Worm (Caenorhabditis elegans) whole organism, young adult: Measurements from ENCODE around the gene ZK1290.7.
A peak's percentile ranks its signal among the peaks of the same experiment; 100 is the strongest.

Experiments used
- B0035.1 ChIP-seq: sonication (generic microtip); optimal IDR thresholded peaks from 2 replicates; lab custom pipeline; 2016; ENCODE audit warnings: missing genetic modification characterization, mild to moderate bottlenecking, missing compliant biosample characterization, missing genotype, missing genetic modification reagents
- B0336.3 ChIP-seq: fragments of 200-800 bp; sonication (Bioruptor generic); IDR thresholded peaks from 2 replicates; pipeline ENCODE4 v1.3.6; 2022; ENCODE audit warnings: missing genetic modification characterization, missing compliant biosample characterization
- C06A6.2 ChIP-seq: fragments of 200-800 bp; sonication (Bioruptor generic); conservative IDR thresholded peaks from 2 replicates; pipeline ENCODE4 v1.3.6; 2022; ENCODE audit warnings: missing genetic modification characterization, missing compliant biosample characterization
- F10E7.11 ChIP-seq: sonication (generic microtip); optimal IDR thresholded peaks from 2 replicates; lab custom pipeline; 2017; ENCODE audit warnings: mild to moderate bottlenecking, missing genetic modification characterization, moderate library complexity, missing compliant biosample characterization
- F33H1.4 ChIP-seq: fragments of 200-800 bp; sonication (Bioruptor generic); IDR thresholded peaks from 2 replicates; pipeline ENCODE4 v1.3.6; 2022; ENCODE audit warnings: missing genetic modification reagents, missing genetic modification characterization, missing compliant biosample characterization
- F37B4.10 ChIP-seq: fragments of 200-800 bp; sonication (Bioruptor generic); IDR thresholded peaks from 2 replicates; pipeline ENCODE4 v1.3.6; 2022; ENCODE audit warnings: missing genetic modification characterization, missing compliant biosample characterization
- F52B5.7 ChIP-seq: sonication (generic microtip); optimal IDR thresholded peaks from 2 replicates; lab custom pipeline; 2016; ENCODE audit warnings: mild to moderate bottlenecking, missing genetic modification characterization, missing compliant biosample characterization
- K11D2.4 ChIP-seq: fragments of 200-800 bp; sonication (Bioruptor generic); IDR thresholded peaks from 2 replicates; pipeline ENCODE4 v1.3.6; 2022; ENCODE audit warnings: missing genetic modification reagents, missing genetic modification characterization, missing compliant biosample characterization
- Y53F4B.3 ChIP-seq: fragments of 200-800 bp; sonication (Bioruptor generic); IDR thresholded peaks from 2 replicates; pipeline ENCODE4 v1.3.6; 2022; ENCODE audit warnings: missing genetic modification reagents, missing genetic modification characterization, missing compliant biosample characterization
- Y53G8AR.9 ChIP-seq: fragments of 200-800 bp; sonication (Bioruptor generic); conservative IDR thresholded peaks from 2 replicates; pipeline ENCODE4 v1.3.6; 2022; ENCODE audit warnings: missing genetic modification reagents, missing genetic modification characterization, missing compliant biosample characterization
- Y56A3A.18 ChIP-seq: fragments of 200-800 bp; sonication (Bioruptor generic); IDR thresholded peaks from 2 replicates; pipeline ENCODE4 v1.3.6; 2022; ENCODE audit warnings: missing genetic modification reagents, missing genetic modification characterization, missing compliant biosample characterization
- Y79H2A.3 ChIP-seq: fragments of 200-800 bp; sonication (Bioruptor generic); conservative IDR thresholded peaks from 2 replicates; pipeline ENCODE4 v1.3.6; 2022; ENCODE audit warnings: missing genetic modification reagents, missing genetic modification characterization, missing compliant biosample characterization
- ZK185.1 ChIP-seq: sonication (generic microtip); optimal IDR thresholded peaks from 2 replicates; lab custom pipeline; 2016; ENCODE audit warnings: mild to moderate bottlenecking, missing genetic modification characterization, missing compliant biosample characterization; ENCODE audit not compliant: poor library complexity, severe bottlenecking
- athp-1 ChIP-seq: sonication (generic microtip); optimal IDR thresholded peaks from 2 replicates; lab custom pipeline; 2017; ENCODE audit warnings: mild to moderate bottlenecking, missing genetic modification characterization, missing compliant biosample characterization
- attf-5 ChIP-seq: fragments of 200-800 bp; sonication (Bioruptor generic); optimal IDR thresholded peaks from 2 replicates; lab custom pipeline; 2018; ENCODE audit warnings: mild to moderate bottlenecking, missing genetic modification characterization, missing compliant biosample characterization
- bed-1 ChIP-seq: fragments of 200-800 bp; sonication (Bioruptor generic); IDR thresholded peaks from 2 replicates; pipeline ENCODE4 v1.3.6; 2022; ENCODE audit warnings: missing genetic modification reagents, missing genetic modification characterization, missing compliant biosample characterization
- cebp-2 ChIP-seq: fragments of 200-800 bp; sonication (Bioruptor generic); IDR thresholded peaks from 2 replicates; pipeline ENCODE4 v1.3.6; 2022; ENCODE audit warnings: missing genetic modification characterization, missing compliant biosample characterization
- ceh-58 ChIP-seq: fragments of 200-800 bp; sonication (Bioruptor generic); IDR thresholded peaks from 2 replicates; pipeline ENCODE4 v1.3.6; 2022; ENCODE audit warnings: missing genetic modification characterization, missing compliant biosample characterization
- die-1 ChIP-seq: sonication (generic microtip); optimal IDR thresholded peaks from 2 replicates; lab custom pipeline; 2016; ENCODE audit warnings: missing genotype, mild to moderate bottlenecking, missing genetic modification characterization, missing compliant biosample characterization
- dpl-1 ChIP-seq: fragments of 150-350 bp; optimal IDR thresholded peaks from 2 replicates; lab custom pipeline; 2014; ENCODE audit warnings: missing biosample characterization, missing genetic modification reagents, missing genetic modification characterization
- egl-18 ChIP-seq: fragments of 200-800 bp; sonication (Bioruptor generic); IDR thresholded peaks from 2 replicates; pipeline ENCODE4 v1.3.6; 2022; ENCODE audit warnings: missing genetic modification reagents, missing genetic modification characterization, missing compliant biosample characterization
- egrh-3 ChIP-seq: fragments of 200-800 bp; sonication (Bioruptor generic); IDR thresholded peaks from 2 replicates; pipeline ENCODE4 v1.3.6; 2022; ENCODE audit warnings: missing genetic modification reagents, missing genetic modification characterization, missing compliant biosample characterization
- ekl-4 ChIP-seq: fragments of 200-800 bp; sonication (Bioruptor generic); IDR thresholded peaks from 2 replicates; pipeline ENCODE4 v1.3.6; 2022; ENCODE audit warnings: missing genetic modification reagents, missing genetic modification characterization, missing compliant biosample characterization
- hmg-20 ChIP-seq: fragments of 200-800 bp; sonication (Bioruptor generic); IDR thresholded peaks from 2 replicates; pipeline ENCODE4 v1.3.6; 2022; ENCODE audit warnings: missing genetic modification reagents, missing genetic modification characterization, missing compliant biosample characterization
- let-526 ChIP-seq: fragments of 200-800 bp; sonication (Bioruptor generic); IDR thresholded peaks from 2 replicates; pipeline ENCODE4 v1.3.6; 2022; ENCODE audit warnings: missing genetic modification reagents, missing genetic modification characterization, missing compliant biosample characterization
- lin-40 ChIP-seq: sonication (generic microtip); optimal IDR thresholded peaks from 2 replicates; lab custom pipeline; 2016; ENCODE audit warnings: missing genetic modification characterization, mild to moderate bottlenecking, missing compliant biosample characterization, missing genotype, missing genetic modification reagents
- lsl-1 ChIP-seq: fragments of 200-800 bp; sonication (Bioruptor generic); optimal IDR thresholded peaks from 2 replicates; lab custom pipeline; 2018; ENCODE audit warnings: mild to moderate bottlenecking, missing genetic modification characterization, moderate library complexity, missing compliant biosample characterization
- madf-10 ChIP-seq: sonication (generic microtip); optimal IDR thresholded peaks from 2 replicates; lab custom pipeline; 2016; ENCODE audit warnings: mild to moderate bottlenecking, missing genetic modification characterization, missing compliant biosample characterization
- madf-3 ChIP-seq: fragments of 200-800 bp; sonication (Bioruptor generic); IDR thresholded peaks from 2 replicates; pipeline ENCODE4 v1.3.6; 2022; ENCODE audit warnings: missing genetic modification reagents, missing genetic modification characterization, missing compliant biosample characterization
- mcd-1 ChIP-seq: fragments of 200-800 bp; sonication (Bioruptor generic); IDR thresholded peaks from 2 replicates; pipeline ENCODE4 v1.3.6; 2022; ENCODE audit warnings: missing genetic modification reagents, missing genetic modification characterization, missing compliant biosample characterization
- nfyb-1 ChIP-seq: fragments of 200-800 bp; sonication (Bioruptor generic); IDR thresholded peaks from 2 replicates; pipeline ENCODE4 v1.3.6; 2022; ENCODE audit warnings: missing genetic modification reagents, missing genetic modification characterization, missing compliant biosample characterization
- nhr-179 ChIP-seq: sonication (generic microtip); optimal IDR thresholded peaks from 2 replicates; lab custom pipeline; 2016; ENCODE audit warnings: mild to moderate bottlenecking, missing genetic modification characterization, missing compliant biosample characterization
- nhr-90 ChIP-seq: sonication (generic microtip); optimal IDR thresholded peaks from 2 replicates; lab custom pipeline; 2016; ENCODE audit warnings: missing genotype, mild to moderate bottlenecking, missing genetic modification characterization, missing compliant biosample characterization
- pbrm-1 ChIP-seq: fragments of 200-800 bp; sonication (Bioruptor generic); IDR thresholded peaks from 2 replicates; pipeline ENCODE4 v1.3.6; 2022; ENCODE audit warnings: missing genetic modification reagents, missing genetic modification characterization, missing compliant biosample characterization
- rec-8 ChIP-seq, 2 experiments: sonication (generic microtip); optimal IDR thresholded peaks; 2 replicates each; lab custom pipeline; 2016; ENCODE audit warnings: mild to moderate bottlenecking in 2 of 2, missing genetic modification characterization in 2 of 2, missing genetic modification reagents in 2 of 2, missing genotype in 2 of 2, missing biosample characterization in 1 of 2, missing compliant biosample characterization in 1 of 2, moderate library complexity in 1 of 2
- rpc-1 ChIP-seq, 2 experiments: fragments of 150-350 bp in 1 of 2; sonication (generic microtip) in 1 of 2; optimal IDR thresholded peaks; 2 replicates each; lab custom pipeline; 2014 to 2018; ENCODE audit warnings: missing biosample characterization in 1 of 2, missing genetic modification characterization in 1 of 2, missing genetic modification reagents in 1 of 2, missing genotype in 1 of 2
- sptf-2 ChIP-seq: fragments of 200-800 bp; sonication (Bioruptor generic); optimal IDR thresholded peaks from 2 replicates; lab custom pipeline; 2018; ENCODE audit warnings: mild to moderate bottlenecking, missing genetic modification characterization, missing compliant biosample characterization
- tbp1 ChIP-seq: fragments of 200-800 bp; sonication (Bioruptor generic); optimal IDR thresholded peaks from 2 replicates; lab custom pipeline; 2018; ENCODE audit warnings: mild to moderate bottlenecking, missing genetic modification characterization, missing compliant biosample characterization
- xnd-1 ChIP-seq: sonication (generic microtip); optimal IDR thresholded peaks from 2 replicates; lab custom pipeline; 2016; ENCODE audit warnings: missing genotype, missing genetic modification reagents, missing genetic modification characterization, missing compliant biosample characterization
- zfh-2 ChIP-seq: fragments of 200-800 bp; sonication (Bioruptor generic); conservative IDR thresholded peaks from 2 replicates; pipeline ENCODE4 v1.3.6; 2022; ENCODE audit warnings: missing genetic modification reagents, missing genetic modification characterization, missing compliant biosample characterization
- ztf-18 ChIP-seq: sonication (generic microtip); optimal IDR thresholded peaks from 2 replicates; lab custom pipeline; 2016; ENCODE audit warnings: missing genotype, mild to moderate bottlenecking, missing genetic modification characterization, missing compliant biosample characterization
- ztf-22 ChIP-seq: fragments of 200-800 bp; sonication (Bioruptor generic); optimal IDR thresholded peaks from 2 replicates; lab custom pipeline; 2018; ENCODE audit warnings: mild to moderate bottlenecking, missing genetic modification characterization, moderate library complexity, missing compliant biosample characterization
- ztf-25 ChIP-seq: fragments of 200-800 bp; sonication (Bioruptor generic); IDR thresholded peaks from 2 replicates; pipeline ENCODE4 v1.3.6; 2022; ENCODE audit warnings: missing genetic modification reagents, missing genetic modification characterization, missing compliant biosample characterization
- ztf-26 ChIP-seq: sonication (generic microtip); optimal IDR thresholded peaks from 2 replicates; lab custom pipeline; 2017; ENCODE audit warnings: missing genetic modification characterization, missing compliant biosample characterization
- ztf-28 ChIP-seq: fragments of 200-800 bp; sonication (Bioruptor generic); IDR thresholded peaks from 2 replicates; pipeline ENCODE4 v1.3.6; 2022; ENCODE audit warnings: missing genetic modification reagents, missing genetic modification characterization, missing compliant biosample characterization
- ztf-6 ChIP-seq: fragments of 200-800 bp; sonication (Bioruptor generic); IDR thresholded peaks from 2 replicates; pipeline ENCODE4 v1.3.6; 2022; ENCODE audit warnings: missing genetic modification reagents, missing genetic modification characterization, missing compliant biosample characterization

ZK1290.7 gene

DNA sequence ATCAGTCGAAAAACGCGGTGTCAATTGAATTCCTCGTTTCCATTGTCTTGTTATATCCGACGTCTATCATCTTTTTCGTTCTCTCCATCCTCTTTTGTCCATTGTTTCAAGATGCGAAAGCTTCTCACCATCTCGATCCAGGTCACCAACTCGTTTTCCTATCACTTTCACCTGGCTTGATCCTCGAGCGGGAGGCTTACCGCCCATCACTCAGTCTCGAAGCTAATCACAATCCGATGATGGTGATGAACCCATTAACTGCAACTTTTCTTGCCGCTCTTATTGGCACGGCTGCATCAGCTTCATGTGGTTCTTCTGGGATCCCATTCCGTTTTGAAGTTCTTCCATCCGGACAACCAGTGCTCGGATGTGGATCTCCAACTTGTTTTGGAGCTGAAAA lies 5.6 kb upstream of the ZK1290.7 start, which contains the start of gene wrt-1 (continued):
- no peak for TF ChIP-seq ztf-26 (tag; lab: Kevin White, UChicago)
- TF ChIP-seq nfyb-1 (GFP tag; lab: Robert Waterston, UW) = no peak
- TF ChIP-seq tbp1 (GFP tag; lab: Kevin White, UChicago) = no peak
- no peak for TF ChIP-seq hmg-20 (GFP tag; lab: Robert Waterston, UW)
- TF ChIP-seq zfh-2 (GFP tag; lab: Robert Waterston, UW) = no peak
- 0 out of 2 replicates have a peak, but pooled peaks have one; percentile 64 for TF ChIP-seq Y56A3A.18 (GFP tag; lab: Robert Waterston, UW)
- no peak for TF ChIP-seq ztf-22 (GFP tag; lab: Kevin White, UChicago)
- TF ChIP-seq B0336.3 (GFP tag; lab: Robert Waterston, UW) = no peak
- TF ChIP-seq F33H1.4 (GFP tag; lab: Robert Waterston, UW) = no peak
- TF ChIP-seq K11D2.4 (GFP tag; lab: Robert Waterston, UW) = no peak
- TF ChIP-seq madf-3 (GFP tag; lab: Robert Waterston, UW) = no peak
- TF ChIP-seq pbrm-1 (GFP tag; lab: Robert Waterston, UW) = peak; percentile 43; the same call in 1 of the 2 replicates
- TF ChIP-seq Y53G8AR.9 (GFP tag; lab: Robert Waterston, UW) = peak; percentile 56
- TF ChIP-seq sptf-2 (GFP tag; lab: Kevin White, UChicago) = no peak

DNA sequence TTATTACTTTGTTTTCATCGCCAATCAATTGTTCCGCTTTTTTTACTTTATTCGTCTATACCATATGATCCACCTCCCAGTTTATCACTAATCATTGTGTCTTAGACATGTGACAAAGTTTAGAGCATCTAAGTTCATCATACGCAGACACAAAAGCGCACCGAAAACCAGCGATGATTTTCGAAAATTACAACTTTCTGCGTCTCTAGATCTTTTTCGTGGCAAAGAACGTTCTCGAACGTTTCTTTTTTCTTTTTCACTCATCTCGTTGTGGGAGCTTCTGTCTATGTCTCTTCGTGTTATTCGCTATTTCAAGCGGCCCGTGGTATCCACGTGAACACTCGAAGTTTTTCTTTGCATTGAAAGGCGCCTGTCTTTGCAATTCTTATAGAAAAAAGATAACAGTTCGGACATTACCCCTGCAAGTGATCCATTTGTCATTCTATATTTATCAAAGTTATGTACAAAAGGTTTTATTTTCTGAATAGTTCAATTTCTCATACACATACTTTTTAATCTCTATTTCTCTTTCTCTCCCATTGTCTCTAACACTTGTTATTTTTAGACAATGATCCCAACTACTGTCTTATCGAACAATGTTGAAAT lies 3.8 kb upstream of the ZK1290.7 start, which contains the start of gene ZK1290.5:
ZK1290.5 (plus strand) TSS at position 566 of the 606 bp plus-strand sequence.
- TF ChIP-seq ceh-58 (no peak), rec-8 (tag; optimal IDR thresholded peaks at IDR 0.05; lab: Kevin White, UChicago) (no peak), egl-18 (GFP tag; lab: Robert Waterston, UW) (no peak), mcd-1 (GFP tag; lab: Robert Waterston, UW) (no peak; the same call in 1 of the 2 replicates), C06A6.2 (GFP tag; lab: Robert Waterston, UW) (peak; percentile 86), F33H1.4 (GFP tag; lab: Robert Waterston, UW) (no peak), madf-3 (GFP tag; lab: Robert Waterston, UW) (no peak), die-1 (tag; lab: Kevin White, UChicago) (peak; percentile 43), egrh-3 (GFP tag; lab: Robert Waterston, UW) (no peak), bed-1 (GFP tag; lab: Robert Waterston, UW) (no peak), ztf-28 (GFP tag; lab: Robert Waterston, UW) (no peak), nhr-90 (tag; lab: Kevin White, UChicago) (peak; percentile 43), athp-1 (peak; percentile 44), madf-10 (peak; percentile 72), cebp-2 (GFP tag; lab: Robert Waterston, UW) (no peak), ztf-6 (GFP tag; lab: Robert Waterston, UW) (no peak), Y79H2A.3 (GFP tag; lab: Robert Waterston, UW) (no peak), lsl-1 (GFP tag; lab: Kevin White, UChicago) (no peak), F37B4.10 (GFP tag; lab: Robert Waterston, UW) (no peak), lin-40 (tag; lab: Kevin White, UChicago) (peak; percentile 94), dpl-1 (GFP tag; lab: Kevin White, UChicago) (no peak), F10E7.11 (no peak), attf-5 (GFP tag; lab: Kevin White, UChicago) (peak; percentile 74), ztf-18 (tag; lab: Kevin White, UChicago) (peak; percentile 19), nhr-179 (no peak), let-526 (GFP tag; lab: Robert Waterston, UW) (peak; percentile 83; the same call in 1 of the 2 replicates), B0035.1 (tag; lab: Kevin White, UChicago) (peak; percentile 31), B0336.3 (GFP tag; lab: Robert Waterston, UW) (peak; percentile 86), Y53G8AR.9 (GFP tag; lab: Robert Waterston, UW) (0 out of 2 replicates have a peak, but pooled peaks have one; percentile 43), Y53F4B.3 (GFP tag; lab: Robert Waterston, UW) (no peak), ekl-4 (peak; percentile 78), xnd-1 (tag; lab: Kevin White, UChicago) (no peak), F52B5.7 (tag; lab: Kevin White, UChicago) (no peak), rpc-1 (optimal IDR thresholded peaks at IDR 0.05; lab: Kevin White, UChicago) (no peak), rpc-1 (tag; optimal IDR thresholded peaks at IDR 0.05; lab: Kevin White, UChicago) (no peak), ztf-26 (tag; lab: Kevin White, UChicago) (peak; percentile 92), ztf-25 (GFP tag; lab: Robert Waterston, UW) (no peak), ZK185.1 (tag; lab: Kevin White, UChicago) (peak; percentile 28)
